Worm (Caenorhabditis elegans): Measurements from ENCODE around the gene EEED8.2.

The EEED8.2 gene

ce11 chrII:5373275-5374047 lies 43.1 kb upstream of the EEED8.2 start, which contains the start of the genes agt-2 and F09E5.3 (continued):
- TF ChIP-seq dmd-9 (GFP tag; IDR thresholded peaks at IDR 0.05): no peak
- no peak for TF ChIP-seq lin-39 (tag; optimal IDR thresholded peaks at IDR 0.05)
- peak; percentile 27 for TF ChIP-seq unc-130 (GFP tag; optimal IDR thresholded peaks at IDR 0.05)
- TF ChIP-seq saeg-2 (GFP tag; IDR thresholded peaks at IDR 0.05): no peak
- TF ChIP-seq D1046.2 (GFP tag; IDR thresholded peaks at IDR 0.05): no peak
- peak; percentile 82 for TF ChIP-seq nhr-77 (tag; optimal IDR thresholded peaks at IDR 0.05)
- peak; percentile 43 for TF ChIP-seq spr-3 (GFP tag; optimal IDR thresholded peaks at IDR 0.05)
- no peak for TF ChIP-seq lir-3 (tag; optimal IDR thresholded peaks at IDR 0.05)
- TF ChIP-seq ztf-11 (tag; optimal IDR thresholded peaks at IDR 0.05): no peak
- no peak for TF ChIP-seq daf-8 (GFP tag; IDR thresholded peaks at IDR 0.05)
- no peak for TF ChIP-seq dmd-8 (GFP tag; IDR thresholded peaks at IDR 0.05)
- peak; percentile 83 for TF ChIP-seq F37D6.2 (tag; optimal IDR thresholded peaks at IDR 0.05)
- TF ChIP-seq lsy-2 (tag; optimal IDR thresholded peaks at IDR 0.05): peak; percentile 68 to 96
- TF ChIP-seq lin-15B (tag; optimal IDR thresholded peaks at IDR 0.05): no peak
- TF ChIP-seq nhr-237 (tag; optimal IDR thresholded peaks at IDR 0.05): no peak

ce11 chrII:5374967-5375366 lies 41.5 kb upstream of the EEED8.2 start, which contains the start of gene algn-2:
TSS of gene algn-2 (plus strand) at chrII:5375267.
- TF ChIP-seq nhr-10 (tag; optimal IDR thresholded peaks at IDR 0.05) (no peak), saeg-2 (GFP tag; IDR thresholded peaks at IDR 0.05) (no peak), nhr-102 (tag; optimal IDR thresholded peaks at IDR 0.05) (no peak), lsy-2 (tag; optimal IDR thresholded peaks at IDR 0.05) (no peak), nhr-41 (GFP tag; IDR thresholded peaks at IDR 0.05) (no peak), dmd-9 (GFP tag; IDR thresholded peaks at IDR 0.05) (no peak), set-16 (GFP tag; IDR thresholded peaks at IDR 0.05) (no peak), egl-27 (tag; optimal IDR thresholded peaks at IDR 0.05) (no peak), daf-12 (tag; optimal IDR thresholded peaks at IDR 0.05) (no peak), zfp-3 (GFP tag; conservative IDR thresholded peaks at IDR 0.05) (no peak), ztf-7 (tag; optimal IDR thresholded peaks at IDR 0.05) (no peak), spr-3 (GFP tag; optimal IDR thresholded peaks at IDR 0.05) (no peak)

- TF ChIP-seq hmg-1.1 (GFP tag; IDR thresholded peaks at IDR 0.05) (0 out of 2 replicates have a peak, but pooled peaks have one; percentile 30), lin-13 (GFP tag; optimal IDR thresholded peaks at IDR 0.05) (no peak), attf-4 (tag; optimal IDR thresholded peaks at IDR 0.05) (no peak), F37D6.2 (tag; optimal IDR thresholded peaks at IDR 0.05) (no peak), aly-2 (tag; optimal IDR thresholded peaks at IDR 0.05) (no peak), hlh-11 (tag; optimal IDR thresholded peaks at IDR 0.05) (no peak), fkh-10 (GFP tag; optimal IDR thresholded peaks at IDR 0.05) (no peak), lin-39 (tag; optimal IDR thresholded peaks at IDR 0.05) (no peak), nhr-42 (GFP tag; IDR thresholded peaks at IDR 0.05) (no peak), ceh-62 (tag; optimal IDR thresholded peaks at IDR 0.05) (no peak), ces-1 (GFP tag; optimal IDR thresholded peaks at IDR 0.05) (no peak), nhr-11 (tag; optimal IDR thresholded peaks at IDR 0.05) (no peak), daf-16 (GFP tag; optimal IDR thresholded peaks at IDR 0.05) (no peak), daf-16 (tag; optimal IDR thresholded peaks at IDR 0.05) (peak; percentile 32), snpc-1.2 (GFP tag; IDR thresholded peaks at IDR 0.05) (no peak), sdz-12 (GFP tag; optimal IDR thresholded peaks at IDR 0.05) (no peak), nhr-6 (tag; optimal IDR thresholded peaks at IDR 0.05) (no peak), nhr-237 (tag; optimal IDR thresholded peaks at IDR 0.05) (no peak), nhr-28 (tag; optimal IDR thresholded peaks at IDR 0.05) (no peak), php-3 (GFP tag; IDR thresholded peaks at IDR 0.05) (no peak), dve-1 (tag; optimal IDR thresholded peaks at IDR 0.05; ENCODE audit: insufficient read depth) (no peak), unc-62 (GFP tag; optimal IDR thresholded peaks at IDR 0.05 in 1 of 2) (peak in 1 of 2 experiments; percentile 98), unc-62 (tag; optimal IDR thresholded peaks at IDR 0.05) (no peak), daf-19 (GFP tag; conservative IDR thresholded peaks at IDR 0.05) (no peak), dmd-6 (GFP tag; IDR thresholded peaks at IDR 0.05) (no peak), ztf-7 (tag; optimal IDR thresholded peaks at IDR 0.05) (no peak), set-16 (GFP tag; IDR thresholded peaks at IDR 0.05) (no peak), nhr-25 (tag; optimal IDR thresholded peaks at IDR 0.05; ENCODE audit: borderline replicate concordance, insufficient read depth) (no peak)
These were observed 38.9 kb upstream of the EEED8.2 start, which contains the start of gene prdx-2 for ce11 chrII:5377467-5378238. TSS of gene prdx-2 (plus strand) at chrII:5378195.

Measured in whole organism, L4 larva.